Fruit fly (Drosophila melanogaster) Kc167 (cell line): ENCODE data around the gene Scsalpha2.

Experiments
- Myc ChIP-seq: fragments of >200 bp; optimal IDR thresholded peaks from 2 replicates; lab custom pipeline; 2017; ENCODE audit warnings: missing external identifiers
- psq ChIP-seq: fragments of >200 bp; optimal IDR thresholded peaks from 2 replicates; lab custom pipeline; 2017; ENCODE audit warnings: missing external identifiers

DNA sequence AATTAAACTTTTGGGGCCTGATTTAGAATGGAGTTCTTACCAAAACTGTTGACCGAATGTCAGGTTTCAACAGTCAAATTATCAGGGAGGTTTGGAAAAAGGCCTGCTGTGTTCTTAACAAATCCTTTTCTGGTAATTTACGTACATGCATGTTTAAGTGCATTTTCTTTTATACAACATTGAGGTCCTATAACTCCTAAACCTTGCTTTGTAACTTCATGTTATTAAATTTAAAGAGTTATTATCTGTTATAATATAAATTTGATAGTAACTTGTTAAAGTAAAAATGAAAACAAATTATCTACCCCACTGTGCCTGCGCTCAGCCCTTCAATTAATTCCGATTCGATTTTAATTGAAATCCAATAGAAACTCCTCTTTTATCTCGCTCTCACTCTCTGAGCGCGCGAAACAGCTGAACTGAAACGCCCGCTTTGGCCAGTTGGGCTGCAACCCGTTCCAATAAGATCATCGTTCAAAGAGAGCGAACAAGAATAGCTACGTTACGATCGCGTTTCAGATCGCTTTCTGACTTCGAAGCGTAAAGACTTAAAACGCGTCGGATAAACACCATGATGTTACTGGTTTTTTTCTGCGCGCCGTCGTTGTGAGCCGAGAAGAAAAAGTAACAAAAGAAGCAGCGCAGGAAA is at the start of gene Scsalpha2:
- TF ChIP-seq Myc (lab: Kevin White, UChicago) = no peak
- no peak for TF ChIP-seq psq (lab: Kevin White, UChicago)
